Worm (Caenorhabditis elegans): ENCODE measurements around the gene vit-1.

Gene vit-1

DNA sequence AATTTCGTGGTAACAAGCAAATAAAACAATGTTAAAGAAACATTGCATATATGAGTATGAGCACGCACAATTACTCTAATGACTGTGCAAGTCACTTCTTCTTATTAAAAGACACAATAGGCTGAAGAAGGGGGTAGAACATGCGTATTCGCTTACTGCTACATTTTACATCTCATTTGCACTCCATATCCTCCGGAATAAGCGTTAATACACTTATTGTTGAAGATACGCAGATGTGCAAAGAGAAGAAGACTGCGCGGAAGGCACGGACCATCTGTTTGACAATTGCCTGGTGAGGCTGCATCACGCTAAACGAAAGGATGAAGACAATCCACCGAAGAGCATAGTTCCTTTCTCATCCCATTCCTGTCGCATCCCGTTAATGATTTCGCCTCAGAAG lies 14.8 kb upstream of the vit-1 start:
- TF ChIP-seq php-3 (GFP tag; IDR thresholded peaks at IDR 0.05) (no peak), ctbp-1 (GFP tag; IDR thresholded peaks at IDR 0.05) (no peak), zfp-2 (tag; optimal IDR thresholded peaks at IDR 0.05) (no peak), cey-2 (tag; optimal IDR thresholded peaks at IDR 0.05; ENCODE audit: borderline replicate concordance, insufficient read depth) (no peak), fos-1 (tag; optimal IDR thresholded peaks at IDR 0.05) (no peak), Y48G9A.11 (GFP tag; IDR thresholded peaks at IDR 0.05) (no peak), ztf-7 (tag; optimal IDR thresholded peaks at IDR 0.05) (no peak), lin-1 (GFP tag; IDR thresholded peaks at IDR 0.05) (no peak), ceh-32 (tag; optimal IDR thresholded peaks at IDR 0.05; ENCODE audit: poor library complexity) (no peak), lim-7 (GFP tag; IDR thresholded peaks at IDR 0.05) (no peak), hlh-30 (tag; optimal IDR thresholded peaks at IDR 0.05; ENCODE audit: insufficient read depth) (no peak), ceh-20 (GFP tag; IDR thresholded peaks at IDR 0.05) (no peak)

DNA sequence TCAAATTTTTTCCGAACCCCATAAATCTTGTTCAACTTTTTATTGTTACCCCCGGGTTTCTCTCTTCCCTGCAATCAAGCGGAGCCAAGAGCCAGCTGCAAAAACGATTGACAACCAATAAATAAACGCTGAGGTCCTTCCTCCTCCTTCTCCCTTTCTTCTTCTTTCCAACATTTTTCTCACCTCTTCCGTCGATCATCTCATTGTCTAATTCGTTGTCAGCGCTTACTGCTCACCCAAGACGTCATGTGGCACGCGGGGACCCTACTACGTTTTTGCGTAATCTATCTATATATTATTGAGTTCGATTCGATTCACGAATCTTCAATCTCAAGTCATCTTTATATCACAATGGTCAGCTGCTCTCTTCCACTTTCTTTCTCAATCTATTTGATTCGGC lies 12.2 kb upstream of the vit-1 start:
- TF ChIP-seq daf-19 (GFP tag; conservative IDR thresholded peaks at IDR 0.05) (no peak), php-3 (GFP tag; IDR thresholded peaks at IDR 0.05) (no peak), F44E2.7 (GFP tag; IDR thresholded peaks at IDR 0.05) (no peak), unc-62 (GFP tag; optimal IDR thresholded peaks at IDR 0.05 in 1 of 2) (peak in 1 of 2 experiments; percentile 90), unc-62 (tag; optimal IDR thresholded peaks at IDR 0.05) (no peak), nhr-11 (tag; optimal IDR thresholded peaks at IDR 0.05) (peak; percentile 55), set-16 (GFP tag; IDR thresholded peaks at IDR 0.05) (no peak), zip-2 (tag; optimal IDR thresholded peaks at IDR 0.05) (no peak), jun-1 (tag; optimal IDR thresholded peaks at IDR 0.05) (no peak), mdl-1 (tag; optimal IDR thresholded peaks at IDR 0.05) (no peak), lin-29 (GFP tag; IDR thresholded peaks at IDR 0.05) (no peak), Y48G9A.11 (GFP tag; IDR thresholded peaks at IDR 0.05) (no peak), ces-1 (GFP tag; optimal IDR thresholded peaks at IDR 0.05) (no peak)

DNA sequence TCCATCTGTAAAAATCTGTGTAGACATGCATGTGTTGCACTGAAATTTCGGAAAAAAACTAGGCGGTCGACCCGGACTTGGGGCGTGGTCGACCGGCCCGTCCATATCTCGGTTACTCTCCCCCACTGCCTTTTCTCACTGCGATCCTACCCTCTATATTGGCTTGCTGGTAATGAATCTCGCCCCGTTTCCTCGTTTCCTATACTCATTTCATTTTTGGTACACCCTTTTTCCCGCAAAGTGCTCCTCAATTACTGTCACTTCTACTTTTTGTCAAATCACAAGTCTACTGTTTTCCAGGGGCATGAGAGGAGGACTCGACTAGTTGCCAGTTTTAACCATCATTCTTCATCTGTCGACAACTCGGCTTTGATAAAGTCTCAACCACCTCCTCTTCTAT lies 8.7 kb upstream of the vit-1 start, which contains the start of gene K09F5.6:
K09F5.6 (plus strand) TSS at position 301 of the 400 bp plus-strand sequence.
- no peak for TF ChIP-seq nhr-76 (tag; optimal IDR thresholded peaks at IDR 0.05)
- no peak for TF ChIP-seq cey-2 (tag; optimal IDR thresholded peaks at IDR 0.05; ENCODE audit: borderline replicate concordance, insufficient read depth)
- no peak for TF ChIP-seq ceh-28 (tag; optimal IDR thresholded peaks at IDR 0.05)
- no peak for TF ChIP-seq zfp-2 (tag; optimal IDR thresholded peaks at IDR 0.05)
- TF ChIP-seq spr-3 (GFP tag; optimal IDR thresholded peaks at IDR 0.05) = no peak
- TF ChIP-seq tra-1 (GFP tag; IDR thresholded peaks at IDR 0.05) = no peak

DNA sequence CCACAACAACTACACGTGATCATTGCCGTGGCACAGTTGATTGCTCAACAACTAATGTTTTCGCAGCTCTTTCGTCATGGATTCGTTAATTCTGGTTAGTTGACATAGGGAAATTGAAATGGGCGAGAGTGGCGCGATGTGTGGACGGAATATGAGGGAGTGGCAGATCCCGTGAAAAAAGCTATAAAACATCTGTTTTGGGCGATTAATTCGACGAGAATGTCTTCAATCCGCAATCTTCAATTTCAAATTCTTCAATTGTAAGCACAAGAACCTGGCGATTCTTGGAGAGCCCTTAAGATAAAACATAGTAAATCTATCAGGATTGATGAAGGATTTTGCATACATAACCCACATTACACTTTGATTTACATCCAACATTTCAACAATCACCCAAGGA lies 7.1 kb upstream of the vit-1 start:
- TF ChIP-seq aha-1 (tag) (peak; percentile 46), ceh-28 (tag; optimal IDR thresholded peaks at IDR 0.05) (no peak), snpc-1.2 (GFP tag; IDR thresholded peaks at IDR 0.05) (no peak), unc-62 (GFP tag; optimal IDR thresholded peaks at IDR 0.05 in 1 of 2) (peak in 1 of 2 experiments; percentile 72), unc-62 (tag; optimal IDR thresholded peaks at IDR 0.05) (no peak)

DNA sequence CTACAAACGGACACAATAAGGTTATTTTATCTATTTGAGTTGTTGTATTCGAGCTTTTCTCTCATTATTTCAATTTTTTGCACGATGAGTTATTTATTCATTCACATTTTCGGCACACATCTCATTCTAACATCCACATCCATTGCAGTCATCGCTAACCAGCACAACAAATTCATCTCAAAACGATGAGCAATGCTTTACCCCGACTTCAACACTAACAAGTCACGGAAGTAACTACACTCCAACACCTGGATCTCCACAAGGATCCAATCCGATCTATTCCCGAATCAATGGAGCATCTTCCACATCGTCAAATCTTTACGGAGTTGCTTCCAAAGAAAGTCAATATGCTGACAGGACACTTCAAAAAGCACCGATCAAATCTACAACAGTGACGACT lies 3.6 kb upstream of the vit-1 start:
- TF ChIP-seq ztf-7 (tag; optimal IDR thresholded peaks at IDR 0.05) (no peak), daf-12 (tag; optimal IDR thresholded peaks at IDR 0.05) (no peak), aha-1 (tag) (peak; percentile 72), unc-62 (GFP tag; optimal IDR thresholded peaks at IDR 0.05 in 1 of 2) (peak in 1 of 2 experiments; percentile 94), unc-62 (tag; optimal IDR thresholded peaks at IDR 0.05) (no peak), D1046.2 (GFP tag; IDR thresholded peaks at IDR 0.05) (no peak), mes-2 (tag; optimal IDR thresholded peaks at IDR 0.05; ENCODE audit: poor library complexity, severe bottlenecking) (no peak), nhr-77 (tag; optimal IDR thresholded peaks at IDR 0.05) (no peak), php-3 (GFP tag; IDR thresholded peaks at IDR 0.05) (no peak), snpc-4 (tag; optimal IDR thresholded peaks at IDR 0.05) (no peak)
